Fruit fly (Drosophila melanogaster): ENCODE results near the gene yellow-k.

The yellow-k gene

dm6 chr3L:15566484-15566955, 46.1 kb downstream of the yellow-k start (continued):
- TF ChIP-seq CG1603 (tag; optimal IDR thresholded peaks at IDR 0.05), result peak; percentile 39
- TF ChIP-seq org-1 (GFP tag; optimal IDR thresholded peaks at IDR 0.05), result peak; percentile 84
- TF ChIP-seq usp (GFP tag; optimal IDR thresholded peaks at IDR 0.05), result no peak
- TF ChIP-seq nom (GFP tag; optimal IDR thresholded peaks at IDR 0.05), result no peak
- TF ChIP-seq CG6791 (GFP tag; IDR thresholded peaks at IDR 0.05; ENCODE audit: partially characterized antibody), result peak; percentile 38
- TF ChIP-seq Pdp1 (GFP tag; optimal IDR thresholded peaks at IDR 0.05), result peak in 1 of 2 experiments; percentile 8
- no peak for TF ChIP-seq unc-4 (GFP tag; IDR thresholded peaks at IDR 0.05; ENCODE audit: partially characterized antibody)
- no peak for TF ChIP-seq zen (tag; optimal IDR thresholded peaks at IDR 0.05)
- TF ChIP-seq CG12155 (GFP tag; optimal IDR thresholded peaks at IDR 0.05), result no peak
- no peak for TF ChIP-seq trh (GFP tag; optimal IDR thresholded peaks at IDR 0.05)
- no peak for TF ChIP-seq bigmax (GFP tag; optimal IDR thresholded peaks at IDR 0.05)
- TF ChIP-seq Oaz (GFP tag; IDR thresholded peaks at IDR 0.05), result no peak
- no peak for TF ChIP-seq sisA (GFP tag; IDR thresholded peaks at IDR 0.05)
- no peak for TF ChIP-seq CG9215 (GFP tag; IDR thresholded peaks at IDR 0.05)
- TF ChIP-seq ttk (GFP tag; IDR thresholded peaks at IDR 0.05), result no peak
- no peak for TF ChIP-seq Hr3 (GFP tag; optimal IDR thresholded peaks at IDR 0.05)
- peak; percentile 49; the same call in 1 of the 2 replicates for TF ChIP-seq HLH3B (GFP tag; IDR thresholded peaks at IDR 0.05)
- TF ChIP-seq nerfin-1 (tag; optimal IDR thresholded peaks at IDR 0.05), result peak; percentile 72
- no peak for TF ChIP-seq CG8944 (GFP tag; optimal IDR thresholded peaks at IDR 0.05)
- no peak for TF ChIP-seq crc (GFP tag; optimal IDR thresholded peaks at IDR 0.05)
- peak; percentile 2 for TF ChIP-seq disco-r (GFP tag; optimal IDR thresholded peaks at IDR 0.05)
- TF ChIP-seq MESR4 (GFP tag; optimal IDR thresholded peaks at IDR 0.05), result no peak
- peak; percentile 55 for TF ChIP-seq CG8281 (tag; optimal IDR thresholded peaks at IDR 0.05)
- TF ChIP-seq phol (tag; optimal IDR thresholded peaks at IDR 0.05), result no peak
- TF ChIP-seq CG31224 (GFP tag; IDR thresholded peaks at IDR 0.05), result no peak
- no peak for TF ChIP-seq CG3995 (GFP tag; optimal IDR thresholded peaks at IDR 0.05)
- TF ChIP-seq CG8924 (tag; optimal IDR thresholded peaks at IDR 0.05), result peak; percentile 64
- TF ChIP-seq Eip74EF (GFP tag; optimal IDR thresholded peaks at IDR 0.05), result no peak
- TF ChIP-seq Mad (GFP tag; optimal IDR thresholded peaks at IDR 0.05), result peak; percentile 22
- TF ChIP-seq chn (GFP tag; optimal IDR thresholded peaks at IDR 0.05), result no peak
- TF ChIP-seq CG4282 (GFP tag; optimal IDR thresholded peaks at IDR 0.05), result no peak
- no peak for TF ChIP-seq Abd-B (GFP tag; optimal IDR thresholded peaks at IDR 0.05)
- TF ChIP-seq Aef1 (GFP tag; IDR thresholded peaks at IDR 0.05), result no peak
- TF ChIP-seq CG5245 (GFP tag; optimal IDR thresholded peaks at IDR 0.05), result no peak
- no peak for TF ChIP-seq CG1832 (GFP tag; optimal IDR thresholded peaks at IDR 0.05)
- TF ChIP-seq Hmr (GFP tag; optimal IDR thresholded peaks at IDR 0.05), result peak; percentile 91
- no peak for TF ChIP-seq nerfin-2 (GFP tag; IDR thresholded peaks at IDR 0.05; ENCODE audit: partially characterized antibody)
- TF ChIP-seq sc (optimal IDR thresholded peaks at IDR 0.05), result no peak
- TF ChIP-seq sc (GFP tag; optimal IDR thresholded peaks at IDR 0.05), result no peak
- no peak for TF ChIP-seq CG9437 (GFP tag; optimal IDR thresholded peaks at IDR 0.05)
- peak; percentile 44 for TF ChIP-seq maf-S (GFP tag; optimal IDR thresholded peaks at IDR 0.05)
- TF ChIP-seq CG12769 (tag; optimal IDR thresholded peaks at IDR 0.05), result peak; percentile 96
- no peak for TF ChIP-seq CG13894 (tag; optimal IDR thresholded peaks at IDR 0.05)
- no peak for TF ChIP-seq hth (optimal IDR thresholded peaks at IDR 0.05)
- TF ChIP-seq corto (GFP tag; optimal IDR thresholded peaks at IDR 0.05), result no peak
- TF ChIP-seq CoRest (tag; optimal IDR thresholded peaks at IDR 0.05), result no peak
- TF ChIP-seq CG4854 (GFP tag; optimal IDR thresholded peaks at IDR 0.05), result peak; percentile 63
- peak; percentile 53 for TF ChIP-seq CG18619 (GFP tag; optimal IDR thresholded peaks at IDR 0.05)
- peak; percentile 70 for TF ChIP-seq kah (GFP tag; optimal IDR thresholded peaks at IDR 0.05)
- TF ChIP-seq Myb (GFP tag; optimal IDR thresholded peaks at IDR 0.05), result no peak

All from whole organism, embryonic.